Fruit fly (Drosophila melanogaster) S2 (cell line): ENCODE measurements around the gene hep.
A peak's percentile ranks its signal among the peaks of the same experiment; 100 is the strongest.

ENCODE experiments used
- CG8478 ChIP-seq: fragments of >200 bp; optimal IDR thresholded peaks from 2 replicates; lab custom pipeline; 2018
- CTCF ChIP-seq, 2 experiments: fragments of >200 bp; optimal IDR thresholded peaks; 2 replicates each; lab custom pipeline; 2018

hep gene

DNA sequence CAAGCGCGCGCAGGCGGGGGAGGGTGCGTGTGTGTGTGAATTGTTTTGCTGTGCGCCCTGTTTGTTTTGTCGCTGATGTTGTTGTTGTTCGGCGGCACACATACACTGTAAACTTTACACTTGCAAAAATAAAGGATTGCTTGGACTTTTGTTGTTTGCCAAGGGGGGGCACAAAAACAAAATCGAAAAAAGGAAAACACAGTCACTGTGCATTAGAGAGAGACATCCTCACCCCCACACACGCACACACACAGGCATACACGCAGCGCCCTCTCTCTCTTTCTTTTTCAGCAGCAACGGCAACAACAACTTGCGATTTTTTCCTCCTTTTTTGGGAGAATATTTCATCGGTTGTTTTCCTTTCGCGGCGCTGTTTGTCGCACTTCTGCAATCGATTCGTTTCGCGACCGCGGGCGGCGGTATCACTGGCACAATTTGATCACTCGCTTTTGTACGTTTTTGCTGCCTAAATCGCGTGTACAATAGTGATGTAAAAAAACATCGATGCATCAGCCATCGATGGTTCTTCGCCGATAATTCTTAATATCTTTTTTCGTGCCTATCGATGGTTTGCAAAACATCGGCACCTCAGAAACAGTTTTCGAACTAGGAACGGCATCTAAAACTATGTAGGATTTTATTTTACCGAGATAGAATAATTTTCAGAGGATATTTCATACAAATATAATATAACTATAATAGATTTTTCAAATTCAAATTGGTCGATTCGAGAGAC is at the start of gene hep:
Gene hep (minus strand): TSS at position 515 of the 736 bp plus-strand sequence.
- TF ChIP-seq CG8478 (lab: Kevin White, UChicago), result no peak
- TF ChIP-seq CTCF (optimal IDR thresholded peaks at IDR 0.05; lab: Kevin White, UChicago), result no peak

- TF ChIP-seq CTCF (optimal IDR thresholded peaks at IDR 0.05; lab: Kevin White, UChicago), result no peak
- no peak for TF ChIP-seq CG8478 (lab: Kevin White, UChicago)
Measured at dm6 chrX:13138887-13139286, 48.7 kb upstream of the hep start, which contains the start of gene CG32645. TSS of gene CG32645 (plus strand) at chrX:13139199.

DNA sequence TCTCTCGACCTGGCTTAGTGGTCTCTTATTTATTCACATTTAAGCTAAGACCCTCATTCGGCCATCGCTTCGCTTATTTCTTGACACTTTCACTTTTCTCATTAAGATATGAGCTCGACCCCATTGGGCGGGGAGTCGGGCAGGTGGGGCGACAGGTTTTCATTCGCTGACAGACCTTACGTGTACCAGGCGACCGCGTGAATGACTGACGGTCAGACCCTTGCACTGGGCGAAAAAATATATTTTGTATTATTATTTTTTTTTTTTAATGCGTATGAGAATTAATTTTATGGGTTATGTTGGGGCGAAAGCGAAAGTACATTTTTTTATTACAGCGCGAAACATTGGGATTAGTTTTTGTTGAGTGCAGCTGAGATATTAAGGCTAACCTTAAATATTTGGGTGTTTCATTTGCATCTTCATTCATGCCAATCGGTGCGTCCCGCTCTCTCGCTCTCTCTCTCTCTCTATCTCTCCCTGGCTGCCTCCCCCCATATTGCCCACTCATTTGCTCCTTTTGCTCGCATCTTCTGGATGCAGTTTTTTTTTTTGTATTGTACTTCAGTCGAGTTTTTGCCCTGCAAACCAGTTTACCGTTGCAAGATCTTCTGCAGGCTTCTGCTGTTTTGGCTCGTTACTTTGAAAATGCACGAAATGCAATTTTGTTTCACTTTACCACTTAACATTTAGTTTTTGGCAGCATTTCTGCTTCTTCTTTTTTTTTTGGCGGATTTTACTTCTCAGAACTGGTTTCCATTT is 46.9 kb upstream of the hep start:
- TF ChIP-seq CTCF (optimal IDR thresholded peaks at IDR 0.05; lab: Kevin White, UChicago), result no peak
- no peak for TF ChIP-seq CG8478 (lab: Kevin White, UChicago)

- TF ChIP-seq CG8478 (lab: Kevin White, UChicago) (no peak), CTCF (optimal IDR thresholded peaks at IDR 0.05; lab: Kevin White, UChicago) (no peak)
Measured at dm6 chrX:13135702-13136101, 45.5 kb upstream of the hep start.

- no peak for TF ChIP-seq CG8478 (lab: Kevin White, UChicago)
- peak in 1 of 2 experiments; percentile 6 for TF ChIP-seq CTCF (optimal IDR thresholded peaks at IDR 0.05; lab: Kevin White, UChicago)
Measured at dm6 chrX:13134811-13135210, 44.6 kb upstream of the hep start.

dm6 chrX:13131063-13131773 is 41.0 kb upstream of the hep start:
- TF ChIP-seq CG8478 (lab: Kevin White, UChicago), result no peak
- no peak for TF ChIP-seq CTCF (optimal IDR thresholded peaks at IDR 0.05; lab: Kevin White, UChicago)

dm6 chrX:13130175-13130822 is 40.1 kb upstream of the hep start:
- TF ChIP-seq CTCF (optimal IDR thresholded peaks at IDR 0.05; lab: Kevin White, UChicago) (no peak), CG8478 (lab: Kevin White, UChicago) (no peak)

dm6 chrX:13128750-13129152 is 38.5 kb upstream of the hep start, which contains the start of the genes CG32638, CG15717 and MFS10:
TSS of gene CG32638 (minus strand) at chrX:13128794.
TSS of gene CG15717 (plus strand) at chrX:13128952.
TSS of gene MFS10 (plus strand) at chrX:13129018.
- TF ChIP-seq CTCF (optimal IDR thresholded peaks at IDR 0.05; lab: Kevin White, UChicago) (peak in 1 of 2 experiments; percentile 12), CG8478 (lab: Kevin White, UChicago) (no peak)

- TF ChIP-seq CG8478 (lab: Kevin White, UChicago), result no peak
- no peak for TF ChIP-seq CTCF (optimal IDR thresholded peaks at IDR 0.05; lab: Kevin White, UChicago)
Measured at dm6 chrX:13127973-13128749, 37.9 kb upstream of the hep start.

DNA sequence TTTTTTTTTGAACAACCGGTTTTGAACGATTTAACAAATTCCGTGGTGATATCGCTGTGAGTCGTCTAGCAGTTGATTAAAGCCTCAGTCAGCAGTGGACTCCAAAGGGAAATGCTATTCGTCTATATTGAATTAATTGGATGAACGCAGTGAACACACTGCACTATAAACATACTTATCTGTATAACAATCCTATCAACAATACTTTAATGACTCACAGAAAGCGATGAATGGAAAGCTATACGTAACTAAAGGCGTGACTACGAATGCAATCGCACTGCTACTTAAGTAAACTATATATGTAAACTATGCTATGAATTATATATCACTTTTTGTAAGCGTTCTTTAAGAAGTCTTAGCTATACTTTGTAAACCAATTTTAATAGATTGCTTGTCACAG is 35.3 kb upstream of the hep start:
- TF ChIP-seq CG8478 (lab: Kevin White, UChicago) (no peak), CTCF (optimal IDR thresholded peaks at IDR 0.05; lab: Kevin White, UChicago) (no peak)

- TF ChIP-seq CTCF (optimal IDR thresholded peaks at IDR 0.05; lab: Kevin White, UChicago), result no peak
- no peak for TF ChIP-seq CG8478 (lab: Kevin White, UChicago)
Measured at dm6 chrX:13116438-13117243, 26.4 kb upstream of the hep start.

- TF ChIP-seq CG8478 (lab: Kevin White, UChicago) (no peak), CTCF (optimal IDR thresholded peaks at IDR 0.05; lab: Kevin White, UChicago) (no peak)
Measured at dm6 chrX:13114861-13115260, 24.6 kb upstream of the hep start, which contains the start of gene CG42237. TSS of gene CG42237 (plus strand) at chrX:13115131.
